Worm (Caenorhabditis elegans) whole organism, L2 larva: ENCODE measurements around the gene ceh-19.

Experiments
- dmd-4 ChIP-seq: sonication (generic microtip); optimal IDR thresholded peaks from 2 replicates; lab custom pipeline; 2017; ENCODE audit warnings: missing biosample characterization, missing genetic modification characterization
- egl-27 ChIP-seq: sonication (generic microtip); optimal IDR thresholded peaks from 3 replicates; lab custom pipeline; 2017; ENCODE audit warnings: missing biosample characterization, missing genetic modification reagents, missing genetic modification characterization
- lin-13 ChIP-seq: fragments of 150-350 bp; optimal IDR thresholded peaks from 2 replicates; lab custom pipeline; 2014; ENCODE audit warnings: missing biosample characterization, missing genetic modification reagents, missing genetic modification characterization
- lsy-2 ChIP-seq, 2 experiments: fragments of 150-350 bp in 1 of 2; sonication (generic microtip) in 1 of 2; optimal IDR thresholded peaks; 2 replicates each; lab custom pipeline; 2014 to 2017; ENCODE audit warnings: missing biosample characterization in 2 of 2, missing genetic modification characterization in 2 of 2
- sem-4 ChIP-seq: fragments of 150-350 bp; optimal IDR thresholded peaks from 2 replicates; lab custom pipeline; 2014; ENCODE audit warnings: missing biosample characterization, missing genetic modification reagents, missing genetic modification characterization
- ztf-4 ChIP-seq: fragments of 150-350 bp; optimal IDR thresholded peaks from 2 replicates; lab custom pipeline; 2014; ENCODE audit warnings: missing biosample characterization, missing genetic modification characterization

DNA sequence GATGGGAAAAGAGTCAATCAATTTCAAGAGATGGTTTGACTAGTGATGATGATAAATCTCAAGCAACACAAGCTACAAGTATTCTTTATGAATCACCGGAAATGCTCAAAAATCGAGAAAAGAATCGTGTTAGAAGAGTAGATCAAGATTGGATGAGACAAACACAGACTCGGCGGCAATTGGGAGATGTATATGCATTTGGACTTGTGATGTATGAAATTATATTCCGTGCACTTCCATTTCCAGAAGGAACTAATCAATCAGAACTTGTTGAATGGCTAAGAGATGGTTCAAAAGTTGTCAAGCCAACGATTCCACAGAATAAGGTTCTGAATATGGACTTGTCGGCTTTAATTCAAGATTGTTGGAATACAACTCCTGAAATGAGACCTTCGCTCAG is 23.9 kb downstream of the ceh-19 start:
- no peak for TF ChIP-seq ztf-4 (tag; lab: Kevin White, UChicago)
- TF ChIP-seq lin-13 (GFP tag; lab: Kevin White, UChicago) = no peak
- no peak for TF ChIP-seq egl-27 (tag; lab: Kevin White, UChicago)
- TF ChIP-seq lsy-2 (tag; optimal IDR thresholded peaks at IDR 0.05; lab: Kevin White, UChicago) = no peak
- no peak for TF ChIP-seq dmd-4
- no peak for TF ChIP-seq sem-4 (tag; lab: Kevin White, UChicago)
